Worm (Caenorhabditis elegans): Measurements from ENCODE around the gene nhr-166.

DNA sequence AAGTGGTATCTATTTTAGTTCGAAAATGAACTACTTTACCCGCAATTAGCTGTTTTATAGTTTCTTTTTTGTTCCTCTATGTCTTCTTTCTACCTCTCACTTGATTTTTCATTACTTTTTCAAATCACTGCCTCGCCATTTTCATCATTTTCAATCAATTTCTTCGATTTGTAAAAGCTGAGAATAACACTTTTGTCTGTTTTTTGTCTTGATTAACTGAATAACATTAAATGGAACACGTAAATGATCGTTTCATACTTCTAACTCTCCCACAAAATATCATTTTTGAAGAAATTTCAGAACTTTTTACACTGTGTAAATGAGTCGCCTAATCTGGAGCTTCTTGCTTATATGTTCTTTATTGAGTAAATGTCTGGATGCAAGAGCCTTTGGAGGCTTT lies 21.1 kb downstream of the nhr-166 start, which contains the start of gene F53C3.4:
- no peak for TF ChIP-seq nhr-76 (tag; optimal IDR thresholded peaks at IDR 0.05)
- no peak for TF ChIP-seq unc-39 (tag; optimal IDR thresholded peaks at IDR 0.05)
- TF ChIP-seq ama-1 (optimal IDR thresholded peaks at IDR 0.05): no peak
- TF ChIP-seq ceh-28 (tag; optimal IDR thresholded peaks at IDR 0.05): no peak
